Fruit fly (Drosophila melanogaster): Measurements from ENCODE around the gene CG32445.

The CG32445 gene

dm6 chr3L:21640815-21641214, 1.7 kb downstream of the CG32445 start, which contains the start of gene Atox1 (continued):
- TF ChIP-seq Blimp-1 (GFP tag; optimal IDR thresholded peaks at IDR 0.05) (no peak), CG2120 (GFP tag; optimal IDR thresholded peaks at IDR 0.05) (peak; percentile 37), D19A (tag; optimal IDR thresholded peaks at IDR 0.05) (peak; percentile 7), CG14014 (GFP tag; IDR thresholded peaks at IDR 0.05) (0 out of 2 replicates have a peak, but pooled peaks have one; percentile 23), Trl (optimal IDR thresholded peaks at IDR 0.05) (no peak), Trl (GFP tag; optimal IDR thresholded peaks at IDR 0.05) (peak; percentile 32), Bgb (GFP tag; IDR thresholded peaks at IDR 0.05; ENCODE audit: partially characterized antibody) (peak; percentile 37), gt (GFP tag; IDR thresholded peaks at IDR 0.05) (no peak), Doc2 (GFP tag; IDR thresholded peaks at IDR 0.05) (no peak), btn (GFP tag; optimal IDR thresholded peaks at IDR 0.05) (no peak), Ssrp (tag; optimal IDR thresholded peaks at IDR 0.05) (no peak), CG2202 (tag; optimal IDR thresholded peaks at IDR 0.05) (no peak), mam (GFP tag; optimal IDR thresholded peaks at IDR 0.05) (no peak), chn (GFP tag; optimal IDR thresholded peaks at IDR 0.05) (no peak), dan (GFP tag; IDR thresholded peaks at IDR 0.05) (no peak), zen (tag; optimal IDR thresholded peaks at IDR 0.05) (peak; percentile 47), seq (GFP tag; IDR thresholded peaks at IDR 0.05) (no peak), lov (optimal IDR thresholded peaks at IDR 0.05) (no peak), lov (GFP tag; IDR thresholded peaks at IDR 0.05) (0 out of 3 replicates have a peak, but pooled peaks have one; percentile 25), ems (GFP tag; optimal IDR thresholded peaks at IDR 0.05) (no peak), CG13775 (GFP tag; optimal IDR thresholded peaks at IDR 0.05) (no peak), B-H2 (GFP tag; optimal IDR thresholded peaks at IDR 0.05) (peak; percentile 76), CG14965 (GFP tag; optimal IDR thresholded peaks at IDR 0.05; ENCODE audit: borderline replicate concordance) (no peak), D19B (GFP tag; optimal IDR thresholded peaks at IDR 0.05) (no peak), Med (GFP tag) (peak; percentile 92), Hr3 (GFP tag; optimal IDR thresholded peaks at IDR 0.05) (no peak), CG30403 (GFP tag; optimal IDR thresholded peaks at IDR 0.05) (peak; percentile 5), sqz (GFP tag; optimal IDR thresholded peaks at IDR 0.05) (peak; percentile 95), CG11456 (GFP tag; IDR thresholded peaks at IDR 0.05) (peak; percentile 68; the same call in 2 of the 3 replicates), slp2 (GFP tag; optimal IDR thresholded peaks at IDR 0.05) (peak; percentile 17), CG14860 (GFP tag; IDR thresholded peaks at IDR 0.05; ENCODE audit: partially characterized antibody) (no peak), stc (GFP tag; IDR thresholded peaks at IDR 0.05) (peak; percentile 30; the same call in 1 of the 2 replicates), NK7.1 (GFP tag; optimal IDR thresholded peaks at IDR 0.05) (no peak), CTCF (GFP tag; optimal IDR thresholded peaks at IDR 0.05) (peak; percentile 86), NFAT (GFP tag; IDR thresholded peaks at IDR 0.05) (peak; percentile 41; the same call in 1 of the 2 replicates), luna (GFP tag; optimal IDR thresholded peaks at IDR 0.05) (peak; percentile 35), CG2712 (tag; optimal IDR thresholded peaks at IDR 0.05) (peak; percentile 42), cad (GFP tag; optimal IDR thresholded peaks at IDR 0.05) (peak; percentile 8), CG6175 (GFP tag; IDR thresholded peaks at IDR 0.05) (0 out of 3 replicates have a peak, but pooled peaks have one; percentile 17), CG31365 (tag; optimal IDR thresholded peaks at IDR 0.05) (peak; percentile 29), CG1603 (tag; optimal IDR thresholded peaks at IDR 0.05) (peak; percentile 83), tap (tag; optimal IDR thresholded peaks at IDR 0.05) (no peak), CG8924 (tag; optimal IDR thresholded peaks at IDR 0.05) (no peak), bab2 (GFP tag; optimal IDR thresholded peaks at IDR 0.05) (no peak), NfI (GFP tag; optimal IDR thresholded peaks at IDR 0.05) (peak; percentile 60), ewg (GFP tag; optimal IDR thresholded peaks at IDR 0.05) (peak; percentile 22), CHES-1-like (GFP tag; optimal IDR thresholded peaks at IDR 0.05) (peak; percentile 25), CG10366 (GFP tag; IDR thresholded peaks at IDR 0.05) (no peak), CG4707 (GFP tag; optimal IDR thresholded peaks at IDR 0.05) (no peak), Scr (GFP tag; IDR thresholded peaks at IDR 0.05; ENCODE audit: partially characterized antibody) (0 out of 2 replicates have a peak, but pooled peaks have one; percentile 16), gro (GFP tag; optimal IDR thresholded peaks at IDR 0.05) (peak; percentile 6), salm (tag; optimal IDR thresholded peaks at IDR 0.05) (peak; percentile 0), repo (GFP tag; optimal IDR thresholded peaks at IDR 0.05) (peak; percentile 5)
